Worm (Caenorhabditis elegans): Measurements from ENCODE around the gene sre-13.

- TF ChIP-seq dpl-1 (GFP tag; optimal IDR thresholded peaks at IDR 0.05) (no peak), ztf-18 (tag; optimal IDR thresholded peaks at IDR 0.05) (no peak), nhr-179 (tag; optimal IDR thresholded peaks at IDR 0.05) (no peak), hrde-1 (tag; optimal IDR thresholded peaks at IDR 0.05; ENCODE audit: borderline replicate concordance) (no peak), B0261.1 (tag; optimal IDR thresholded peaks at IDR 0.05) (no peak)
Measured at ce11 chrII:14608508-14608907, 28.1 kb downstream of the sre-13 start.

Measured in whole organism, young adult.